Fruit fly (Drosophila melanogaster) whole organism, embryonic: Measurements from ENCODE around the gene CG43658.

ENCODE experiments used
- Bgb ChIP-seq: fragments of 200-800 bp; sonication (Bioruptor generic); IDR thresholded peaks from 2 replicates; pipeline ENCODE4 v1.3.6; 2022; ENCODE audit warnings: missing biosample characterization, missing genetic modification characterization; ENCODE audit not compliant: partially characterized antibody
- CG10274 ChIP-seq: fragments of 200-800 bp; sonication (Bioruptor generic); optimal IDR thresholded peaks from 3 replicates; lab custom pipeline; 2017; ENCODE audit warnings: missing biosample characterization, mild to moderate bottlenecking, missing genetic modification characterization
- CG10321 ChIP-seq: fragments of 200-800 bp; sonication (Bioruptor generic); IDR thresholded peaks from 2 replicates; pipeline ENCODE4 v1.3.6; 2022; ENCODE audit warnings: missing biosample characterization, missing genetic modification characterization
- CG10543 ChIP-seq: fragments of 200-800 bp; sonication (Bioruptor generic); optimal IDR thresholded peaks from 3 replicates; lab custom pipeline; 2017; ENCODE audit warnings: missing biosample characterization, mild to moderate bottlenecking, missing genetic modification characterization, moderate library complexity
- CG10979 ChIP-seq: fragments of 200-800 bp; sonication (Bioruptor generic); optimal IDR thresholded peaks from 2 replicates; lab custom pipeline; 2018; ENCODE audit warnings: missing biosample characterization, mild to moderate bottlenecking, missing genetic modification characterization, moderate library complexity
- CG11695 ChIP-seq: fragments of 200-800 bp; sonication (Bioruptor generic); IDR thresholded peaks from 3 replicates; pipeline ENCODE4 v1.3.6; 2022; ENCODE audit warnings: missing biosample characterization, missing genetic modification characterization
- CG12071 ChIP-seq: fragments of 200-800 bp; sonication (Bioruptor generic); optimal IDR thresholded peaks from 3 replicates; lab custom pipeline; 2018; ENCODE audit warnings: missing biosample characterization, mild to moderate bottlenecking, missing genetic modification characterization
- CG16815 ChIP-seq: fragments of 200-800 bp; sonication (Bioruptor generic); optimal IDR thresholded peaks from 3 replicates; lab custom pipeline; 2017; ENCODE audit warnings: missing biosample characterization, mild to moderate bottlenecking, missing genetic modification characterization
- CG17385 ChIP-seq: fragments of 200-800 bp; sonication (Bioruptor generic); optimal IDR thresholded peaks from 3 replicates; lab custom pipeline; 2018; ENCODE audit warnings: missing biosample characterization, mild to moderate bottlenecking, missing genetic modification characterization
- CG17612 ChIP-seq: fragments of 200-800 bp; sonication (Bioruptor generic); IDR thresholded peaks from 2 replicates; pipeline ENCODE4 v1.3.6; 2022; ENCODE audit warnings: missing biosample characterization, missing genetic modification characterization
- CG17802 ChIP-seq: fragments of 200-800 bp; sonication (Bioruptor generic); optimal IDR thresholded peaks from 2 replicates; lab custom pipeline; 2018; ENCODE audit warnings: missing biosample characterization, mild to moderate bottlenecking, missing genetic modification characterization, moderate library complexity
- CG2116 ChIP-seq: fragments of 200-800 bp; sonication (Bioruptor generic); optimal IDR thresholded peaks from 3 replicates; lab custom pipeline; 2018; ENCODE audit warnings: missing biosample characterization, mild to moderate bottlenecking, missing genetic modification characterization
- CG6175 ChIP-seq: fragments of 200-800 bp; sonication (Bioruptor generic); IDR thresholded peaks from 3 replicates; pipeline ENCODE4 v1.3.6; 2022; ENCODE audit warnings: missing biosample characterization, missing genetic modification characterization
- CG8359 ChIP-seq: fragments of 200-800 bp; sonication (Bioruptor generic); optimal IDR thresholded peaks from 2 replicates; lab custom pipeline; 2017; ENCODE audit warnings: missing biosample characterization, mild to moderate bottlenecking, missing genetic modification characterization, borderline replicate concordance
- CG9609 ChIP-seq: fragments of 200-800 bp; sonication (Bioruptor generic); optimal IDR thresholded peaks from 3 replicates; lab custom pipeline; 2016; ENCODE audit warnings: missing biosample characterization, missing genetic modification characterization
- D19A ChIP-seq: fragments of 200-800 bp; optimal IDR thresholded peaks from 3 replicates; lab custom pipeline; 2019; ENCODE audit warnings: missing biosample characterization, mild to moderate bottlenecking, missing genetic modification characterization, moderate library complexity
- D19B ChIP-seq: fragments of 200-800 bp; sonication (Bioruptor generic); optimal IDR thresholded peaks from 2 replicates; lab custom pipeline; 2017; ENCODE audit warnings: missing biosample characterization, mild to moderate bottlenecking, missing genetic modification characterization
- Dbx ChIP-seq: fragments of 200-800 bp; sonication (Bioruptor generic); IDR thresholded peaks from 3 replicates; pipeline ENCODE4 v1.3.6; 2022; ENCODE audit warnings: missing biosample characterization, missing genetic modification characterization
- Dll ChIP-seq: fragments of 200-800 bp; sonication (Bioruptor generic); IDR thresholded peaks from 4 replicates; pipeline ENCODE4 v1.3.6; 2022; ENCODE audit warnings: missing biosample characterization, missing genetic modification characterization; ENCODE audit not compliant: partially characterized antibody
- HLH3B ChIP-seq: fragments of 200-800 bp; sonication (Bioruptor generic); IDR thresholded peaks from 2 replicates; pipeline ENCODE4 v1.3.6; 2022; ENCODE audit warnings: missing biosample characterization, missing genetic modification characterization
- Hr78 ChIP-seq, 2 experiments: fragments of 200-800 bp in 1 of 2; fragments of >200 bp in 1 of 2; sonication (Bioruptor generic) in 1 of 2; optimal IDR thresholded peaks; 2 replicates each; lab custom pipeline; 2017 to 2019; ENCODE audit warnings: missing biosample characterization in 2 of 2, missing genetic modification characterization in 2 of 2, mild to moderate bottlenecking in 1 of 2, moderate library complexity in 1 of 2
- MBD-R2 ChIP-seq: fragments of 200-800 bp; sonication (Bioruptor generic); IDR thresholded peaks from 2 replicates; pipeline ENCODE4 v1.3.6; 2022; ENCODE audit warnings: missing biosample characterization, missing genetic modification characterization
- MESR4 ChIP-seq: fragments of 200-800 bp; sonication (Bioruptor generic); optimal IDR thresholded peaks from 2 replicates; lab custom pipeline; 2018; ENCODE audit warnings: missing biosample characterization, mild to moderate bottlenecking, missing genetic modification characterization, moderate library complexity
- NC2β ChIP-seq: fragments of 200-800 bp; sonication (Bioruptor generic); optimal IDR thresholded peaks from 2 replicates; lab custom pipeline; 2016; ENCODE audit warnings: missing biosample characterization, missing genetic modification characterization
- Six4 ChIP-seq: fragments of 200-800 bp; sonication (Bioruptor generic); optimal IDR thresholded peaks from 2 replicates; lab custom pipeline; 2016; ENCODE audit warnings: missing biosample characterization, missing genetic modification characterization
- amos ChIP-seq: fragments of 200-800 bp; sonication (Bioruptor generic); IDR thresholded peaks from 2 replicates; pipeline ENCODE4 v1.3.6; 2022; ENCODE audit warnings: missing biosample characterization, missing genetic modification characterization; ENCODE audit not compliant: partially characterized antibody
- ase ChIP-seq: fragments of 200-800 bp; sonication (Bioruptor generic); IDR thresholded peaks from 3 replicates; pipeline ENCODE4 v1.3.6; 2022; ENCODE audit warnings: missing biosample characterization, missing genetic modification characterization
- ato ChIP-seq: fragments of 200-800 bp; sonication (Bioruptor generic); IDR thresholded peaks from 2 replicates; pipeline ENCODE4 v1.3.6; 2022; ENCODE audit warnings: missing biosample characterization, missing genetic modification characterization; ENCODE audit not compliant: partially characterized antibody
- chm ChIP-seq: fragments of 200-800 bp; sonication (Bioruptor generic); IDR thresholded peaks from 2 replicates; pipeline ENCODE4 v1.3.6; 2022; ENCODE audit warnings: missing biosample characterization, missing genetic modification characterization
- corto ChIP-seq: fragments of 200-800 bp; sonication (Bioruptor generic); optimal IDR thresholded peaks from 2 replicates; lab custom pipeline; 2016; ENCODE audit warnings: missing biosample characterization, mild to moderate bottlenecking, missing genetic modification characterization, moderate library complexity
- dm ChIP-seq: fragments of 200-800 bp; sonication (Bioruptor generic); optimal IDR thresholded peaks from 3 replicates; lab custom pipeline; 2016; ENCODE audit warnings: missing biosample characterization, missing genetic modification characterization
- dysf ChIP-seq: fragments of 200-800 bp; sonication (Bioruptor generic); IDR thresholded peaks from 3 replicates; pipeline ENCODE4 v1.3.6; 2022; ENCODE audit warnings: missing biosample characterization, missing genetic modification characterization
- gro ChIP-seq: fragments of 200-800 bp; sonication (Bioruptor generic); optimal IDR thresholded peaks from 2 replicates; lab custom pipeline; 2016; ENCODE audit warnings: missing biosample characterization, missing genetic modification characterization
- gt ChIP-seq: fragments of 200-800 bp; sonication (Bioruptor generic); IDR thresholded peaks from 2 replicates; pipeline ENCODE4 v1.3.6; 2022; ENCODE audit warnings: missing biosample characterization, missing genetic modification characterization
- lab ChIP-seq: fragments of 200-800 bp; sonication (Bioruptor generic); optimal IDR thresholded peaks from 3 replicates; lab custom pipeline; 2017; ENCODE audit warnings: missing biosample characterization, missing genetic modification characterization, mild to moderate bottlenecking, moderate library complexity, missing genetic modification reagents
- lilli ChIP-seq: fragments of 200-800 bp; sonication (Bioruptor generic); optimal IDR thresholded peaks from 3 replicates; lab custom pipeline; 2016; ENCODE audit warnings: missing biosample characterization, missing genetic modification characterization
- phol ChIP-seq: fragments of 200-800 bp; sonication (Bioruptor generic); optimal IDR thresholded peaks from 3 replicates; lab custom pipeline; 2018; ENCODE audit warnings: missing biosample characterization, mild to moderate bottlenecking, missing genetic modification characterization, moderate library complexity
- sob ChIP-seq: fragments of 200-800 bp; sonication (Bioruptor generic); IDR thresholded peaks from 2 replicates; pipeline ENCODE4 v1.3.6; 2022; ENCODE audit warnings: missing biosample characterization, missing genetic modification characterization
- sr ChIP-seq: fragments of 200-800 bp; sonication (Bioruptor generic); IDR thresholded peaks from 3 replicates; pipeline ENCODE4 v1.3.6; 2022; ENCODE audit warnings: missing biosample characterization, missing genetic modification characterization
- unc-4 ChIP-seq: fragments of 200-800 bp; sonication (Bioruptor generic); IDR thresholded peaks from 2 replicates; pipeline ENCODE4 v1.3.6; 2022; ENCODE audit warnings: missing biosample characterization, missing genetic modification characterization; ENCODE audit not compliant: partially characterized antibody
- vvl ChIP-seq: fragments of 200-800 bp; sonication (Bioruptor generic); IDR thresholded peaks from 2 replicates; pipeline ENCODE4 v1.3.6; 2022; ENCODE audit warnings: missing biosample characterization, missing genetic modification characterization
- wor ChIP-seq: fragments of 200-800 bp; sonication (Bioruptor generic); IDR thresholded peaks from 2 replicates; pipeline ENCODE4 v1.3.6; 2022; ENCODE audit warnings: missing biosample characterization, missing genetic modification characterization

The CG43658 gene

DNA sequence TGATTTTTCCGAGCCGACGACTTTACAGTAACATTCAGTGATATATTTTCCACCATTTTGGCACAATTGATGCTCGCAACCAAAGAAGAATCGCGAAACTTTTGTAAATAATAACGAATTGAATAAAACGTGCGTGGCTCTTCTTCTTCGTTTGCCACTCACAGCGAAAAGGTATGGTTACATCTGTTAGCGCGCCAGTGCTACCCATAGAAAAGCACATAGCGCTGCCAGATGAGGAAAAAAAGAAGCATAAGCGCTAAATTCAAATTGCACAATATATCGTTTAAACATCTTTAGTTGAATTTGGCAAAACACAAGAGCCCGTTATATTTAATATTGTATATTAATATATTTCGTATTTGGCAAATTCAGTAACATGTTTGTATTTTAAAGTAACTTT is 139.0 kb downstream of the CG43658 start, which contains the start of gene CG8611 (continued):
- TF ChIP-seq sob (GFP tag; lab: Robert Waterston, UW), result no peak
- TF ChIP-seq CG17612 (GFP tag; lab: Robert Waterston, UW), result no peak
- no peak for TF ChIP-seq corto
- TF ChIP-seq CG17385 (GFP tag; lab: Kevin White, UChicago), result peak; percentile 95
- no peak for TF ChIP-seq ase (GFP tag; lab: Robert Waterston, UW)
- peak; percentile 30 for TF ChIP-seq CG2116
- TF ChIP-seq CG10274 (GFP tag; lab: Kevin White, UChicago), result no peak
- no peak for TF ChIP-seq Six4 (GFP tag; lab: Kevin White, UChicago)
- TF ChIP-seq NC2β, result no peak
- no peak for TF ChIP-seq gro (GFP tag; lab: Kevin White, UChicago)
- no peak for TF ChIP-seq CG17802
- TF ChIP-seq dm (GFP tag; lab: Kevin White, UChicago), result peak; percentile 90
- no peak for TF ChIP-seq CG9609 (GFP tag; lab: Kevin White, UChicago)
- TF ChIP-seq unc-4 (GFP tag; lab: Robert Waterston, UW), result 0 out of 2 replicates have a peak, but pooled peaks have one; percentile 26
- TF ChIP-seq CG10979 (tag; lab: Kevin White, UChicago), result no peak
- no peak for TF ChIP-seq ato
- TF ChIP-seq gt (GFP tag; lab: Robert Waterston, UW), result no peak
- no peak for TF ChIP-seq dysf (GFP tag; lab: Robert Waterston, UW)
- TF ChIP-seq Hr78 (GFP tag; optimal IDR thresholded peaks at IDR 0.05; lab: Kevin White, UChicago), result no peak
- TF ChIP-seq CG12071 (GFP tag; lab: Kevin White, UChicago), result no peak
- no peak for TF ChIP-seq wor (GFP tag; lab: Robert Waterston, UW)
- no peak for TF ChIP-seq CG8359 (GFP tag; lab: Kevin White, UChicago)
- no peak for TF ChIP-seq Dbx
- no peak; the same call in 1 of the 2 replicates for TF ChIP-seq Bgb
- TF ChIP-seq chm (GFP tag; lab: Robert Waterston, UW), result no peak
- no peak for TF ChIP-seq CG6175 (GFP tag; lab: Robert Waterston, UW)
- peak; percentile 31 for TF ChIP-seq MESR4 (GFP tag; lab: Kevin White, UChicago)
- TF ChIP-seq sr (GFP tag; lab: Robert Waterston, UW), result no peak
- no peak for TF ChIP-seq D19B (GFP tag; lab: Kevin White, UChicago)
- no peak for TF ChIP-seq D19A (tag; lab: Kevin White, UChicago)
- no peak for TF ChIP-seq HLH3B (GFP tag; lab: Robert Waterston, UW)
- peak; percentile 38 for TF ChIP-seq phol (tag; lab: Kevin White, UChicago)
- no peak for TF ChIP-seq CG16815
- TF ChIP-seq lilli (GFP tag; lab: Kevin White, UChicago), result no peak
- TF ChIP-seq CG10321 (GFP tag; lab: Robert Waterston, UW), result no peak
- peak; percentile 63 for TF ChIP-seq MBD-R2 (GFP tag; lab: Robert Waterston, UW)
- no peak for TF ChIP-seq CG11695 (GFP tag; lab: Robert Waterston, UW)
- no peak for TF ChIP-seq CG10543 (GFP tag; lab: Kevin White, UChicago)
- TF ChIP-seq lab (GFP tag; lab: Kevin White, UChicago), result no peak
- peak; percentile 48 for TF ChIP-seq vvl (GFP tag; lab: Robert Waterston, UW)
- TF ChIP-seq Dll (GFP tag; lab: Robert Waterston, UW), result peak; percentile 26; the same call in 1 of the 4 replicates
- TF ChIP-seq amos (GFP tag; lab: Robert Waterston, UW), result peak; percentile 55
- TF ChIP-seq, all 482 proteins: peak for 54
